Fruit fly (Drosophila melanogaster) Kc167 (cell line): Measurements from ENCODE around the gene CG33270.

Experiments
- Myc ChIP-seq: fragments of >200 bp; optimal IDR thresholded peaks from 2 replicates; lab custom pipeline; 2017; ENCODE audit warnings: missing external identifiers
- h ChIP-seq: fragments of >200 bp; optimal IDR thresholded peaks from 3 replicates; lab custom pipeline; 2018; ENCODE audit warnings: missing external identifiers
- insv ChIP-seq: fragments of >200 bp; optimal IDR thresholded peaks from 3 replicates; lab custom pipeline; 2018; ENCODE audit warnings: missing external identifiers
- psq ChIP-seq: fragments of >200 bp; optimal IDR thresholded peaks from 2 replicates; lab custom pipeline; 2017; ENCODE audit warnings: missing external identifiers
- ttk ChIP-seq: sonication (Bioruptor generic); optimal IDR thresholded peaks from 2 replicates; lab custom pipeline; 2017; ENCODE audit warnings: missing external identifiers

DNA sequence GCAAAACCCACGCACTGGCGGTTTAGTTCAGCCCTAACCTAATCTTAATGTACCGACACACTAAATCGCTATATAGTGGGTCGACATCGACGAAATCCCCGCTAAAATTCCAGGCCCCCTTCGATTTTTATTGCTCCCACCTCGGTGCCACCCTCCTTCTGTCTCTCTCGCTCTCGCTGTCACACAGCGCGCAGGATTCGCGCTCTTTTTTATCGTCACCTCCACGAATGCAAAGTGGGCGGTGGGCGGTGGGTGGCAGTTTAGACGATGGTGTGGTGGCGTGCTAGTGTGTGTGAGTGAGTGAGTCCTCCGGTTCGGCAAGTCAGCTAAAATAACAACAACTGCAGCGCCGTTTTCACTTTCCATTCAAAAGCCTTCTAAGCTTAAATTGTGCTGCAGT is 23.6 kb upstream of the CG33270 start:
- no peak for TF ChIP-seq insv
- no peak for TF ChIP-seq h (lab: Kevin White, UChicago)
- no peak for TF ChIP-seq psq (lab: Kevin White, UChicago)
- no peak for TF ChIP-seq ttk (lab: Kevin White, UChicago)
- TF ChIP-seq Myc (lab: Kevin White, UChicago) = no peak
